Fruit fly (Drosophila melanogaster) whole organism, pupa: Measurements from ENCODE around the gene Tbcd.

ENCODE experiments used
- CG10348 ChIP-seq: fragments of 200-800 bp; sonication (Bioruptor generic); IDR thresholded peaks from 2 replicates; pipeline ENCODE4 v1.3.6; 2022; ENCODE audit warnings: missing biosample characterization, missing genetic modification characterization
- CG12605 ChIP-seq: fragments of 200-800 bp; sonication (Bioruptor generic); IDR thresholded peaks from 2 replicates; pipeline ENCODE4 v1.3.6; 2022; ENCODE audit warnings: missing biosample characterization, missing genetic modification characterization
- CG13204 ChIP-seq: fragments of 200-800 bp; sonication (Bioruptor generic); optimal IDR thresholded peaks from 2 replicates; lab custom pipeline; 2018; ENCODE audit warnings: missing biosample characterization, mild to moderate bottlenecking, missing genetic modification characterization, moderate library complexity
- CG14655 ChIP-seq: fragments of 200-800 bp; sonication (Bioruptor generic); optimal IDR thresholded peaks from 3 replicates; lab custom pipeline; 2017; ENCODE audit warnings: mild to moderate bottlenecking, missing biosample characterization, missing genetic modification reagents, missing genetic modification characterization
- CG15710 ChIP-seq: fragments of 200-800 bp; sonication (Bioruptor generic); optimal IDR thresholded peaks from 2 replicates; lab custom pipeline; 2018; ENCODE audit warnings: missing biosample characterization, mild to moderate bottlenecking, missing genetic modification characterization, moderate library complexity
- CG17806 ChIP-seq: fragments of 200-800 bp; sonication (Bioruptor generic); optimal IDR thresholded peaks from 2 replicates; lab custom pipeline; 2018; ENCODE audit warnings: missing biosample characterization, mild to moderate bottlenecking, missing genetic modification characterization, moderate library complexity
- CG32121 ChIP-seq: fragments of 200-800 bp; sonication (Bioruptor generic); IDR thresholded peaks from 2 replicates; pipeline ENCODE4 v1.3.6; 2022; ENCODE audit warnings: missing biosample characterization, missing genetic modification characterization
- CG34367 ChIP-seq: fragments of 200-800 bp; sonication (Bioruptor generic); optimal IDR thresholded peaks from 2 replicates; lab custom pipeline; 2018; ENCODE audit warnings: missing biosample characterization, mild to moderate bottlenecking, missing genetic modification characterization
- CG4496 ChIP-seq: fragments of 200-800 bp; sonication (Bioruptor generic); IDR thresholded peaks from 3 replicates; pipeline ENCODE4 v1.3.6; 2022; ENCODE audit warnings: missing biosample characterization, missing genetic modification characterization
- CG8159 ChIP-seq: fragments of 200-800 bp; sonication (Bioruptor generic); optimal IDR thresholded peaks from 3 replicates; lab custom pipeline; 2018; ENCODE audit warnings: missing biosample characterization, mild to moderate bottlenecking, missing genetic modification characterization, moderate library complexity
- CG8301 ChIP-seq: fragments of 200-800 bp; sonication (Bioruptor generic); optimal IDR thresholded peaks from 2 replicates; lab custom pipeline; 2018; ENCODE audit warnings: missing biosample characterization, mild to moderate bottlenecking, missing genetic modification characterization
- CG9948 ChIP-seq: fragments of 200-800 bp; sonication (Bioruptor generic); optimal IDR thresholded peaks from 2 replicates; lab custom pipeline; 2018; ENCODE audit warnings: missing biosample characterization, mild to moderate bottlenecking, missing genetic modification characterization, moderate library complexity
- D1 ChIP-seq: fragments of 200-800 bp; sonication (Bioruptor generic); optimal IDR thresholded peaks from 2 replicates; lab custom pipeline; 2018; ENCODE audit warnings: missing biosample characterization, mild to moderate bottlenecking, missing genetic modification characterization, moderate library complexity
- EcR ChIP-seq: fragments of 200-800 bp; sonication (Bioruptor generic); optimal IDR thresholded peaks from 3 replicates; lab custom pipeline; 2019; ENCODE audit warnings: missing biosample characterization, missing genetic modification characterization, mild to moderate bottlenecking, moderate library complexity, missing genetic modification reagents
- Ets98B ChIP-seq: fragments of 200-800 bp; sonication (Bioruptor generic); IDR thresholded peaks from 2 replicates; pipeline ENCODE4 v1.3.6; 2022; ENCODE audit warnings: missing biosample characterization, missing genetic modification characterization
- Pif1A ChIP-seq: fragments of 200-800 bp; sonication (Bioruptor generic); optimal IDR thresholded peaks from 3 replicates; lab custom pipeline; 2016; ENCODE audit warnings: missing biosample characterization, missing genetic modification characterization
- Pif1B ChIP-seq: fragments of 200-800 bp; sonication (Bioruptor generic); optimal IDR thresholded peaks from 3 replicates; lab custom pipeline; 2016; ENCODE audit warnings: missing biosample characterization, missing genetic modification characterization
- Snoo ChIP-seq: fragments of 200-800 bp; sonication (Bioruptor generic); optimal IDR thresholded peaks from 3 replicates; lab custom pipeline; 2017; ENCODE audit warnings: missing biosample characterization, mild to moderate bottlenecking, missing genetic modification characterization, inconsistent platforms
- fd96Ca ChIP-seq: fragments of 200-800 bp; sonication (Bioruptor generic); IDR thresholded peaks from 3 replicates; pipeline ENCODE4 v1.3.6; 2022; ENCODE audit warnings: missing biosample characterization, missing genetic modification characterization
- gl ChIP-seq: fragments of 200-800 bp; sonication (Bioruptor generic); optimal IDR thresholded peaks from 2 replicates; lab custom pipeline; 2018; ENCODE audit warnings: missing biosample characterization, mild to moderate bottlenecking, missing genetic modification characterization
- rn ChIP-seq: fragments of 200-800 bp; sonication (Bioruptor generic); IDR thresholded peaks from 2 replicates; pipeline ENCODE4 v1.3.6; 2022; ENCODE audit warnings: missing biosample characterization, missing genetic modification characterization

The Tbcd gene

dm6 chr2L:2155453-2155852, 8.1 kb downstream of the Tbcd start, which contains the start of gene CG15382:
TSS of gene CG15382 (plus strand) at chr2L:2155753.
- TF ChIP-seq gl (no peak), CG10348 (no peak), CG17806 (tag; lab: Kevin White, UChicago) (no peak), EcR (GFP tag; lab: Kevin White, UChicago) (no peak), D1 (no peak)

dm6 chr2L:2161244-2162243, 14.2 kb downstream of the Tbcd start:
- TF ChIP-seq D1 (no peak), CG17806 (tag; lab: Kevin White, UChicago) (peak; percentile 53), CG10348 (no peak), CG8159 (tag; lab: Kevin White, UChicago) (peak; percentile 63), CG8301 (tag; lab: Kevin White, UChicago) (peak; percentile 44), CG14655 (no peak), CG4496 (GFP tag; lab: Robert Waterston, UW) (no peak; the same call in none of the 3 replicates), CG34367 (tag; lab: Kevin White, UChicago) (peak; percentile 20), rn (GFP tag; lab: Robert Waterston, UW) (peak; percentile 37; the same call in 1 of the 2 replicates), fd96Ca (peak; percentile 39; the same call in 1 of the 3 replicates), Ets98B (no peak; the same call in 1 of the 2 replicates), Snoo (tag; lab: Kevin White, UChicago) (peak; percentile 35), CG15710 (tag; lab: Kevin White, UChicago) (peak; percentile 50), CG13204 (GFP tag; lab: Kevin White, UChicago) (peak; percentile 100), Pif1B (no peak), gl (no peak), Pif1A (GFP tag; lab: Kevin White, UChicago) (peak; percentile 14), EcR (GFP tag; lab: Kevin White, UChicago) (peak; percentile 86), CG32121 (peak; percentile 39; the same call in 1 of the 2 replicates), CG9948 (peak; percentile 68), CG12605 (GFP tag; lab: Robert Waterston, UW) (peak; percentile 28; the same call in 1 of the 2 replicates)
- TF ChIP-seq, all 21 proteins: peak for 14

- TF ChIP-seq CG34367 (tag; lab: Kevin White, UChicago), result no peak
- TF ChIP-seq CG4496 (GFP tag; lab: Robert Waterston, UW), result peak; percentile 62; the same call in 2 of the 3 replicates
- TF ChIP-seq gl, result no peak
- TF ChIP-seq fd96Ca, result peak; percentile 33; the same call in 1 of the 3 replicates
- TF ChIP-seq CG10348, result 0 out of 2 replicates have a peak, but pooled peaks have one; percentile 33
- TF ChIP-seq rn (GFP tag; lab: Robert Waterston, UW), result 0 out of 2 replicates have a peak, but pooled peaks have one; percentile 3
- TF ChIP-seq EcR (GFP tag; lab: Kevin White, UChicago), result peak; percentile 20
- TF ChIP-seq CG13204 (GFP tag; lab: Kevin White, UChicago), result peak; percentile 85
Observed at dm6 chr2L:2162281-2162680, 15.0 kb downstream of the Tbcd start.

- peak; percentile 55 for TF ChIP-seq CG34367 (tag; lab: Kevin White, UChicago)
- TF ChIP-seq rn (GFP tag; lab: Robert Waterston, UW), result no peak
- no peak for TF ChIP-seq EcR (GFP tag; lab: Kevin White, UChicago)
- 0 out of 3 replicates have a peak, but pooled peaks have one; percentile 32 for TF ChIP-seq fd96Ca
- peak; percentile 60 for TF ChIP-seq CG17806 (tag; lab: Kevin White, UChicago)
- TF ChIP-seq CG4496 (GFP tag; lab: Robert Waterston, UW), result peak; percentile 67; the same call in 1 of the 3 replicates
- peak; percentile 73 for TF ChIP-seq CG14655
- TF ChIP-seq Ets98B, result peak; percentile 61
- no peak for TF ChIP-seq CG10348
- TF ChIP-seq gl, result no peak
- peak; percentile 77 for TF ChIP-seq CG8159 (tag; lab: Kevin White, UChicago)
- TF ChIP-seq CG9948, result peak; percentile 52
- peak; percentile 46 for TF ChIP-seq Pif1B
- TF ChIP-seq Snoo (tag; lab: Kevin White, UChicago), result no peak
- TF ChIP-seq CG12605 (GFP tag; lab: Robert Waterston, UW), result no peak; the same call in 1 of the 2 replicates
- TF ChIP-seq Pif1A (GFP tag; lab: Kevin White, UChicago), result peak; percentile 65
- peak; percentile 29 for TF ChIP-seq CG13204 (GFP tag; lab: Kevin White, UChicago)
- TF ChIP-seq CG15710 (tag; lab: Kevin White, UChicago), result peak; percentile 48
- TF ChIP-seq CG8301 (tag; lab: Kevin White, UChicago), result peak; percentile 67
- no peak for TF ChIP-seq CG32121
- TF ChIP-seq D1, result no peak
- TF ChIP-seq, all 21 proteins: peak for 13
Observed at dm6 chr2L:2162729-2163567, 15.6 kb downstream of the Tbcd start.

- TF ChIP-seq Ets98B (peak; percentile 87), CG9948 (peak; percentile 94), D1 (peak; percentile 76), CG32121 (peak; percentile 86), CG8301 (tag; lab: Kevin White, UChicago) (peak; percentile 92), fd96Ca (peak; percentile 97), Pif1A (GFP tag; lab: Kevin White, UChicago) (peak; percentile 92), CG10348 (peak; percentile 55; the same call in 1 of the 2 replicates), Pif1B (peak; percentile 91), CG34367 (tag; lab: Kevin White, UChicago) (peak; percentile 94), CG13204 (GFP tag; lab: Kevin White, UChicago) (peak; percentile 89), CG15710 (tag; lab: Kevin White, UChicago) (peak; percentile 97), CG4496 (GFP tag; lab: Robert Waterston, UW) (peak; percentile 96), Snoo (tag; lab: Kevin White, UChicago) (peak; percentile 93), CG17806 (tag; lab: Kevin White, UChicago) (peak; percentile 94), EcR (GFP tag; lab: Kevin White, UChicago) (peak; percentile 72), CG14655 (peak; percentile 94), CG12605 (GFP tag; lab: Robert Waterston, UW) (peak; percentile 89), CG8159 (tag; lab: Kevin White, UChicago) (peak; percentile 93), rn (GFP tag; lab: Robert Waterston, UW) (peak; percentile 94), gl (peak; percentile 93)
Observed at dm6 chr2L:2163568-2163953, 16.2 kb downstream of the Tbcd start.
